Worm (Caenorhabditis elegans) whole organism, L4 larva: ENCODE results near the gene F18A12.2.

ENCODE experiments used
- F44E2.7 ChIP-seq: fragments of 200-800 bp; sonication (Bioruptor generic); IDR thresholded peaks from 2 replicates; pipeline ENCODE4 v2.1.2; 2022; ENCODE audit warnings: missing genetic modification characterization, missing compliant biosample characterization
- T26A8.4 ChIP-seq: fragments of 200-800 bp; sonication (Bioruptor generic); IDR thresholded peaks from 2 replicates; pipeline ENCODE4 v1.3.6; 2022; ENCODE audit warnings: missing genetic modification characterization, missing compliant biosample characterization
- aha-1 ChIP-seq: fragments of 150-350 bp; peaks from one replicate; lab custom pipeline; 2014; ENCODE audit warnings: missing biosample characterization, missing genetic modification characterization
- aly-2 ChIP-seq: sonication (generic microtip); optimal IDR thresholded peaks from 2 replicates; lab custom pipeline; 2018; ENCODE audit warnings: missing biosample characterization, missing genetic modification characterization
- attf-4 ChIP-seq: sonication (generic microtip); optimal IDR thresholded peaks from 3 replicates; lab custom pipeline; 2017; ENCODE audit warnings: missing biosample characterization, missing genetic modification characterization
- ceh-20 ChIP-seq: fragments of 200-800 bp; sonication (Bioruptor generic); IDR thresholded peaks from 2 replicates; pipeline ENCODE4 v1.3.6; 2022; ENCODE audit warnings: missing genetic modification reagents, missing genetic modification characterization, missing compliant biosample characterization
- ceh-32 ChIP-seq: sonication (generic microtip); optimal IDR thresholded peaks from 2 replicates; lab custom pipeline; 2016; ENCODE audit warnings: mild to moderate bottlenecking, missing genetic modification characterization, missing compliant biosample characterization; ENCODE audit not compliant: poor library complexity
- ceh-62 ChIP-seq: sonication (generic microtip); optimal IDR thresholded peaks from 2 replicates; lab custom pipeline; 2017; ENCODE audit warnings: missing biosample characterization, missing genetic modification characterization
- ctbp-1 ChIP-seq: fragments of 200-800 bp; sonication (Bioruptor generic); IDR thresholded peaks from 2 replicates; pipeline ENCODE4 v1.3.6; 2022; ENCODE audit warnings: missing genetic modification reagents, missing genetic modification characterization, missing compliant biosample characterization
- daf-12 ChIP-seq: fragments of 150-350 bp; optimal IDR thresholded peaks from 2 replicates; lab custom pipeline; 2014; ENCODE audit warnings: missing biosample characterization, missing genetic modification reagents, missing genetic modification characterization
- daf-16 ChIP-seq, 3 experiments: sonication (generic microtip); optimal IDR thresholded peaks; 2 replicates each; lab custom pipeline; 2016 to 2017; ENCODE audit warnings: missing genetic modification characterization in 3 of 3, missing genetic modification reagents in 3 of 3, mild to moderate bottlenecking in 2 of 3, missing compliant biosample characterization in 2 of 3, missing biosample characterization in 1 of 3, moderate library complexity in 1 of 3
- daf-19 ChIP-seq: fragments of 200-800 bp; sonication (Bioruptor generic); conservative IDR thresholded peaks from 2 replicates; pipeline ENCODE4 v1.3.6; 2022; ENCODE audit warnings: missing genetic modification characterization, missing compliant biosample characterization
- daf-8 ChIP-seq: fragments of 200-800 bp; sonication (Bioruptor generic); IDR thresholded peaks from 2 replicates; pipeline ENCODE4 v1.3.6; 2022; ENCODE audit warnings: missing genetic modification characterization, missing compliant biosample characterization
- duxl-1 ChIP-seq: sonication (generic microtip); optimal IDR thresholded peaks from 2 replicates; lab custom pipeline; 2016; ENCODE audit warnings: mild to moderate bottlenecking, missing genetic modification characterization, moderate library complexity, missing compliant biosample characterization; ENCODE audit not compliant: poor library complexity
- fos-1 ChIP-seq: fragments of 150-350 bp; optimal IDR thresholded peaks from 2 replicates; lab custom pipeline; 2014; ENCODE audit warnings: missing biosample characterization, missing genetic modification characterization
- gei-8 ChIP-seq: fragments of 200-800 bp; sonication (Bioruptor generic); optimal IDR thresholded peaks from 2 replicates; lab custom pipeline; 2018; ENCODE audit warnings: mild to moderate bottlenecking, missing genetic modification characterization, missing compliant biosample characterization
- hlh-11 ChIP-seq: fragments of 200-800 bp; sonication (Bioruptor generic); optimal IDR thresholded peaks from 2 replicates; lab custom pipeline; 2018; ENCODE audit warnings: mild to moderate bottlenecking, missing genetic modification characterization, missing compliant biosample characterization
- hlh-30 ChIP-seq: sonication (generic microtip); optimal IDR thresholded peaks from 2 replicates; lab custom pipeline; 2017; ENCODE audit warnings: antibody characterized with exemption, mild to moderate bottlenecking, missing genetic modification characterization, missing compliant biosample characterization; ENCODE audit not compliant: insufficient read depth
- lim-7 ChIP-seq: fragments of 200-800 bp; sonication (Bioruptor generic); IDR thresholded peaks from 2 replicates; pipeline ENCODE4 v1.3.6; 2022; ENCODE audit warnings: missing genetic modification characterization, missing compliant biosample characterization
- lir-3 ChIP-seq: sonication (generic microtip); optimal IDR thresholded peaks from 2 replicates; lab custom pipeline; 2016; ENCODE audit warnings: mild to moderate bottlenecking, missing genetic modification characterization, missing compliant biosample characterization
- madf-9 ChIP-seq: fragments of 200-800 bp; sonication (Bioruptor generic); conservative IDR thresholded peaks from 2 replicates; pipeline ENCODE4 v1.3.6; 2022; ENCODE audit warnings: missing genetic modification reagents, missing genetic modification characterization, missing compliant biosample characterization
- mes-2 ChIP-seq: sonication (generic microtip); optimal IDR thresholded peaks from 2 replicates; lab custom pipeline; 2016; ENCODE audit warnings: missing genotype, mild to moderate bottlenecking, missing genetic modification characterization, missing compliant biosample characterization; ENCODE audit not compliant: poor library complexity, severe bottlenecking
- mxl-2 ChIP-seq: fragments of 200-800 bp; sonication (Bioruptor generic); conservative IDR thresholded peaks from 2 replicates; pipeline ENCODE4 v1.3.6; 2022; ENCODE audit warnings: missing genetic modification reagents, missing genetic modification characterization, missing compliant biosample characterization
- nhr-10 ChIP-seq: fragments of 150-350 bp; optimal IDR thresholded peaks from 2 replicates; lab custom pipeline; 2014; ENCODE audit warnings: missing biosample characterization, missing genetic modification characterization
- nhr-111 ChIP-seq: fragments of 200-800 bp; sonication (Bioruptor generic); optimal IDR thresholded peaks from 2 replicates; lab custom pipeline; 2018; ENCODE audit warnings: mild to moderate bottlenecking, missing genetic modification characterization, missing compliant biosample characterization
- nhr-237 ChIP-seq: sonication (generic microtip); optimal IDR thresholded peaks from 2 replicates; lab custom pipeline; 2017; ENCODE audit warnings: missing biosample characterization, missing genetic modification characterization
- nhr-6 ChIP-seq: fragments of 150-350 bp; optimal IDR thresholded peaks from 2 replicates; lab custom pipeline; 2014; ENCODE audit warnings: missing biosample characterization, missing genetic modification characterization
- pha-4 ChIP-seq, 2 experiments: fragments of 150-350 bp in 1 of 2; fragments of 200-800 bp in 1 of 2; sonication (Bioruptor generic) in 1 of 2; IDR thresholded peaks in 1 of 2; optimal IDR thresholded peaks in 1 of 2; 2 replicates each; pipeline versions ENCODE4 v1.3.6 to Lab custom; 2014 to 2022; ENCODE audit warnings: missing genetic modification characterization in 2 of 2, missing genetic modification reagents in 2 of 2, missing biosample characterization in 1 of 2, missing compliant biosample characterization in 1 of 2
- php-3 ChIP-seq: fragments of 200-800 bp; sonication (Bioruptor generic); IDR thresholded peaks from 2 replicates; pipeline ENCODE4 v1.3.6; 2022; ENCODE audit warnings: missing genetic modification reagents, missing genetic modification characterization, missing compliant biosample characterization
- rbr-2 ChIP-seq: sonication (generic microtip); optimal IDR thresholded peaks from 2 replicates; lab custom pipeline; 2016; ENCODE audit warnings: missing genotype, missing genetic modification characterization, missing compliant biosample characterization
- sdz-12 ChIP-seq: fragments of 200-800 bp; sonication (Bioruptor generic); optimal IDR thresholded peaks from 2 replicates; lab custom pipeline; 2018; ENCODE audit warnings: mild to moderate bottlenecking, missing genetic modification characterization, missing compliant biosample characterization
- snpc-1.2 ChIP-seq: fragments of 200-800 bp; sonication (Bioruptor generic); IDR thresholded peaks from 2 replicates; pipeline ENCODE4 v1.3.6; 2022; ENCODE audit warnings: missing genetic modification reagents, missing genetic modification characterization, missing compliant biosample characterization
- spr-1 ChIP-seq: sonication (generic microtip); optimal IDR thresholded peaks from 2 replicates; lab custom pipeline; 2016; ENCODE audit warnings: mild to moderate bottlenecking, missing genetic modification characterization, missing compliant biosample characterization
- tag-97 ChIP-seq: fragments of 200-800 bp; sonication (Bioruptor generic); IDR thresholded peaks from 2 replicates; pipeline ENCODE4 v1.3.6; 2022; ENCODE audit warnings: missing genetic modification characterization, missing compliant biosample characterization
- unc-130 ChIP-seq: sonication (generic microtip); optimal IDR thresholded peaks from 2 replicates; lab custom pipeline; 2016; ENCODE audit warnings: missing genetic modification reagents, missing genetic modification characterization, missing compliant biosample characterization
- unc-39 ChIP-seq: sonication (generic microtip); optimal IDR thresholded peaks from 2 replicates; lab custom pipeline; 2017; ENCODE audit warnings: missing biosample characterization, missing genetic modification characterization
- unc-62 ChIP-seq, 3 experiments: fragments of 150-350 bp in 1 of 3; sonication (generic microtip); optimal IDR thresholded peaks in 2 of 3; peaks in 1 of 3; 1 replicate in 1 of 3; 2 replicates in 2 of 3; lab custom pipeline; 2014 to 2017; ENCODE audit warnings: missing biosample characterization in 3 of 3, missing genetic modification characterization in 3 of 3, missing genetic modification reagents in 3 of 3, missing genotype in 1 of 3
- vab-7 ChIP-seq: fragments of 200-800 bp; sonication (Bioruptor generic); IDR thresholded peaks from 2 replicates; pipeline ENCODE4 v1.3.6; 2022; ENCODE audit warnings: missing genetic modification reagents, missing genetic modification characterization, missing compliant biosample characterization
- zag-1 ChIP-seq: fragments of 150-350 bp; optimal IDR thresholded peaks from 2 replicates; lab custom pipeline; 2014; ENCODE audit warnings: missing biosample characterization, missing genetic modification characterization
- zfp-3 ChIP-seq: fragments of 200-800 bp; sonication (Bioruptor generic); conservative IDR thresholded peaks from 2 replicates; pipeline ENCODE4 v1.3.6; 2022; ENCODE audit warnings: missing genetic modification reagents, missing genetic modification characterization, missing compliant biosample characterization
- zip-11 ChIP-seq: fragments of 200-800 bp; sonication (Bioruptor generic); IDR thresholded peaks from 2 replicates; pipeline ENCODE4 v1.3.6; 2022; ENCODE audit warnings: missing genetic modification characterization, missing compliant biosample characterization

F18A12.2 gene

ce11 chrII:3370061-3370460 lies 44.6 kb upstream of the F18A12.2 start, which contains the start of gene Y49F6C.8:
TSS of gene Y49F6C.8 (minus strand) at chrII:3370111.
- TF ChIP-seq duxl-1 (tag; lab: Kevin White, UChicago) (peak; percentile 97), unc-62 (GFP tag; optimal IDR thresholded peaks at IDR 0.05 in 1 of 2; lab: Kevin White, UChicago) (no peak), unc-62 (tag; optimal IDR thresholded peaks at IDR 0.05; lab: Kevin White, UChicago) (no peak)

- TF ChIP-seq ctbp-1 (GFP tag; lab: Robert Waterston, UW) (no peak), unc-39 (tag; lab: Kevin White, UChicago) (no peak), fos-1 (no peak), ceh-32 (tag; lab: Kevin White, UChicago) (no peak), daf-16 (GFP tag; optimal IDR thresholded peaks at IDR 0.05; lab: Kevin White, UChicago) (no peak), daf-16 (tag; optimal IDR thresholded peaks at IDR 0.05; lab: Kevin White, UChicago) (no peak), duxl-1 (tag; lab: Kevin White, UChicago) (no peak), zfp-3 (no peak), aha-1 (tag; lab: Kevin White, UChicago) (no peak), nhr-111 (no peak), daf-12 (tag; lab: Kevin White, UChicago) (no peak), mxl-2 (GFP tag; lab: Robert Waterston, UW) (no peak), unc-130 (GFP tag; lab: Kevin White, UChicago) (no peak), gei-8 (GFP tag; lab: Kevin White, UChicago) (no peak), lim-7 (GFP tag; lab: Robert Waterston, UW) (no peak), mes-2 (tag; lab: Kevin White, UChicago) (no peak)
Observed at ce11 chrII:3371010-3371409, 43.6 kb upstream of the F18A12.2 start, which contains the start of gene bath-23. TSS of gene bath-23 (plus strand) at chrII:3371310.

ce11 chrII:3373875-3374274 lies 40.8 kb upstream of the F18A12.2 start:
- TF ChIP-seq attf-4 (tag; lab: Kevin White, UChicago) = no peak
- TF ChIP-seq daf-19 (GFP tag; lab: Robert Waterston, UW) = no peak
- TF ChIP-seq nhr-6 (tag; lab: Kevin White, UChicago) = no peak
- TF ChIP-seq ceh-20 (GFP tag; lab: Robert Waterston, UW) = no peak
- TF ChIP-seq zip-11 (GFP tag; lab: Robert Waterston, UW) = no peak
- TF ChIP-seq nhr-10 = no peak
- no peak for TF ChIP-seq sdz-12
- TF ChIP-seq php-3 (GFP tag; lab: Robert Waterston, UW) = no peak
- TF ChIP-seq snpc-1.2 (GFP tag; lab: Robert Waterston, UW) = no peak
- no peak for TF ChIP-seq F44E2.7
- no peak for TF ChIP-seq daf-8
- TF ChIP-seq duxl-1 (tag; lab: Kevin White, UChicago) = no peak
- TF ChIP-seq nhr-237 = no peak
- no peak for TF ChIP-seq T26A8.4 (GFP tag; lab: Robert Waterston, UW)
- TF ChIP-seq spr-1 (tag; lab: Kevin White, UChicago) = no peak
- no peak for TF ChIP-seq hlh-11
- no peak for TF ChIP-seq pha-4 (GFP tag; IDR thresholded peaks at IDR 0.05; lab: Robert Waterston, UW)
- no peak for TF ChIP-seq pha-4 (tag; optimal IDR thresholded peaks at IDR 0.05; lab: Kevin White, UChicago)
- TF ChIP-seq tag-97 = no peak
- no peak for TF ChIP-seq rbr-2 (tag; lab: Kevin White, UChicago)
- TF ChIP-seq lir-3 (tag; lab: Kevin White, UChicago) = no peak

DNA sequence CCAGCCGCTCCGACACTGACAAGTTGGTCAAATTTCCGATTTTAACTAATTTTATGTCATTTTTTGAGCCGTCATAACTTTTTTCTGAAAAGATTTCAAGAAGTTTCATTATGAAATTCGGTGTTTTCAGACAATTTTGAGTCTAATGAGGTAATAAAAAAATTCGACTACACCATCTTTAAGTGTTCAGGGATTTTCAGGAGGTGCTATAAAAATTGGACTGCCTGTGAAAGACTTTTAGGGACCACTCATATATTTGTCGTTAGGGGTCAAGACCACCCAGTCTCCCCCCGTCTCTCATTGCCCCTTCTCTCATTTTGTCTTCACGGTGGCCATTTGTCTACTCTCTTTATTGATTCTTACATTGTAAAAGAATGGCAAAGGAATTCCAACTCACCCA lies 39.9 kb upstream of the F18A12.2 start, which contains the start of gene bath-10:
Gene bath-10, plus strand, starts transcription at position 301 of the 400 bp plus-strand sequence.
- TF ChIP-seq lir-3 (tag; lab: Kevin White, UChicago) = no peak
- TF ChIP-seq vab-7 (GFP tag; lab: Robert Waterston, UW) = no peak
- TF ChIP-seq aly-2 (tag; lab: Kevin White, UChicago) = no peak
- no peak for TF ChIP-seq madf-9 (GFP tag; lab: Robert Waterston, UW)
- no peak for TF ChIP-seq ceh-62 (tag; lab: Kevin White, UChicago)
- no peak for TF ChIP-seq F44E2.7
- no peak for TF ChIP-seq hlh-30 (tag; lab: Kevin White, UChicago)
- no peak for TF ChIP-seq ceh-20 (GFP tag; lab: Robert Waterston, UW)
- no peak for TF ChIP-seq zag-1 (tag; lab: Kevin White, UChicago)
